Worm (Caenorhabditis elegans): ENCODE measurements around the gene F01G12.18.

DNA sequence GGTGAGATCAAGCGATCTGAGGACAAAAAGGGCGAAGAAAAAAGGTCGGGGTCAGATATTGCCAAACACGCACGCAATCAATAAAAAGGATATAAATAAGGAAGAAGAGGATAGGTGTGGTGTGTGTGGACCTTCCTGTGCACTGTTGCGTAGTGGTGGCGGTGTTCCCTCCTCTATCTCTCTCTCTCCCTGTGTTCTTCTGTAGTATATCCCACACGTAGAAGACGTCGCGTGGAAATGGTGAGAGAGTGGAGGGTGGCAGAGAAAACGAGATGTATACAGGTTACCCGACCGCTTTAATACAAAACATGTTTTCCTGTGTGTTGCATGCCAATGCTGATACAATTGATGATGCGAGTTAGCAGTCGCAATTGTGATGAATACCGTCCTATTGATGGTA is 16.3 kb upstream of the F01G12.18 start:
- no peak for TF ChIP-seq pqm-1 (tag; optimal IDR thresholded peaks at IDR 0.05)
- TF ChIP-seq nhr-11 (tag; optimal IDR thresholded peaks at IDR 0.05): no peak
